Worm (Caenorhabditis elegans): ENCODE results near the gene F16H6.8.

Gene F16H6.8

DNA sequence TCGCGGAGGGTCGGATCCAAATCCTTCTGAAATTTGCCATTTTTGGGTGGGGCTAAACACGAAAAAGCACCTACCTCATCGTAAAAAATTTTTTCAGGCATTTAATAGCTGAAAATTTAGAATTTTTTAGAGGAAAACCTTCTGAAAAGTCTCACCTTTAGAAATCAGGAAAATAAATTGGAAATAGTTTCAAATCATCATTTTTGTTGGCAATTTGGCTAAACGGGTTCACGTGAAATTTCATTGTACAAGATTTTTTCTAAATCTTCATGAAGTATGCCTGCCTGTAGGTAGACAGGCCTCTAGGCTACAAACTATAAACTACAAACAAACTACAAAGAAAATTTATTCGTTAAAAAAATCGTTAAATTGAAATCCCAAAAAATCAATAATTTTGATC is 47.8 kb downstream of the F16H6.8 start, which contains the start of gene C14A6.7:
C14A6.7 (minus strand) TSS at position 101 of the 400 bp plus-strand sequence.
- TF ChIP-seq nhr-90 (tag; optimal IDR thresholded peaks at IDR 0.05) = no peak
- no peak for TF ChIP-seq egl-44 (GFP tag; IDR thresholded peaks at IDR 0.05)
- no peak for TF ChIP-seq Y79H2A.3 (GFP tag; conservative IDR thresholded peaks at IDR 0.05)

DNA sequence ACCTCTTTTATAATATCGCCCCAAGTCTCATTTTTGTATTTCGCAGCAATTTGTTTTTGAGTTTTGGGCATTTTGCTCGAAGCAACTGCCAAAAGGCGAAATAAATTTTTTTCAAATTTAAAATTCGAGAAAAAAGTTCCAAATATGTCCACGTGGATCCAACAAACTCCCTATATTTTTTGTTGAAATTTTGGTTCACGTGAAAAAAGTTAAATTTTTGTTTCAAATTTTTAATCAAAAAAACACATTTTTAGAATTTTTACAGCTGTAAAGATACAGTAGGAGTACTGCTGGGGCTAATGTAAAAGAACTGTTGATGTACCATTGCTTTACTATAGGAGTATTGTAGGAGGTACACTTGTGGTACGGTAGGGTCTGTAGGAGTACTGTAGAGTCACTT is 48.9 kb downstream of the F16H6.8 start, which contains the start of gene C14A6.6:
C14A6.6 (minus strand) TSS at position 101 of the 400 bp plus-strand sequence.
- TF ChIP-seq lin-26 (GFP tag; IDR thresholded peaks at IDR 0.05) (no peak), sea-2 (GFP tag; IDR thresholded peaks at IDR 0.05) (no peak), nhr-27 (tag; optimal IDR thresholded peaks at IDR 0.05) (no peak), lin-54 (GFP tag; optimal IDR thresholded peaks at IDR 0.05) (no peak), ztf-28 (GFP tag; IDR thresholded peaks at IDR 0.05) (no peak), F52B5.7 (tag; optimal IDR thresholded peaks at IDR 0.05) (no peak), efl-1 (GFP tag; optimal IDR thresholded peaks at IDR 0.05) (no peak), K11D2.4 (GFP tag; IDR thresholded peaks at IDR 0.05) (no peak), T07F8.4 (tag; optimal IDR thresholded peaks at IDR 0.05) (no peak), hrde-1 (tag; optimal IDR thresholded peaks at IDR 0.05; ENCODE audit: borderline replicate concordance) (no peak), unc-130 (GFP tag; optimal IDR thresholded peaks at IDR 0.05) (no peak), lin-40 (tag; optimal IDR thresholded peaks at IDR 0.05) (no peak), fkh-3 (tag; optimal IDR thresholded peaks at IDR 0.05) (no peak), Y95B8A.8 (GFP tag; IDR thresholded peaks at IDR 0.05) (no peak), ztf-18 (tag; optimal IDR thresholded peaks at IDR 0.05) (no peak), athp-1 (tag; optimal IDR thresholded peaks at IDR 0.05) (no peak)

ce11 chrV:18164758-18165157 is 51.3 kb downstream of the F16H6.8 start, which contains the start of gene C14A6.5:
TSS of gene C14A6.5 (minus strand) at chrV:18164858.
- TF ChIP-seq ztf-22 (GFP tag; optimal IDR thresholded peaks at IDR 0.05) = no peak
- no peak for TF ChIP-seq ztf-25 (GFP tag; IDR thresholded peaks at IDR 0.05)
- TF ChIP-seq rpc-1 (optimal IDR thresholded peaks at IDR 0.05) = no peak
- no peak for TF ChIP-seq rpc-1 (tag; optimal IDR thresholded peaks at IDR 0.05)
- TF ChIP-seq Y53G8AR.9 (GFP tag; conservative IDR thresholded peaks at IDR 0.05) = no peak
- TF ChIP-seq zim-3 (tag; optimal IDR thresholded peaks at IDR 0.05) = no peak
- no peak for TF ChIP-seq gei-17 (GFP tag; optimal IDR thresholded peaks at IDR 0.05)
- TF ChIP-seq madf-10 (tag; optimal IDR thresholded peaks at IDR 0.05) = no peak
- no peak for TF ChIP-seq rcor-1 (GFP tag; IDR thresholded peaks at IDR 0.05)
- TF ChIP-seq dox-1 (GFP tag; IDR thresholded peaks at IDR 0.05) = no peak
- no peak for TF ChIP-seq Y79H2A.3 (GFP tag; conservative IDR thresholded peaks at IDR 0.05)
- no peak for TF ChIP-seq die-1 (tag; optimal IDR thresholded peaks at IDR 0.05)
- TF ChIP-seq Y53F4B.3 (GFP tag; IDR thresholded peaks at IDR 0.05) = no peak
- no peak for TF ChIP-seq Y56A3A.18 (GFP tag; IDR thresholded peaks at IDR 0.05)
- no peak for TF ChIP-seq nhr-27 (tag; optimal IDR thresholded peaks at IDR 0.05)
- no peak for TF ChIP-seq egrh-3 (GFP tag; IDR thresholded peaks at IDR 0.05)
- TF ChIP-seq lin-35 (GFP tag; optimal IDR thresholded peaks at IDR 0.05) = no peak
- TF ChIP-seq tlf-1 (GFP tag; optimal IDR thresholded peaks at IDR 0.05) = no peak
- no peak for TF ChIP-seq dpl-1 (GFP tag; optimal IDR thresholded peaks at IDR 0.05)
- TF ChIP-seq attf-6 (GFP tag; IDR thresholded peaks at IDR 0.05) = no peak
- TF ChIP-seq nhr-120 (GFP tag; IDR thresholded peaks at IDR 0.05) = no peak
